Worm (Caenorhabditis elegans): ENCODE data around the gene C14C11.2.

The C14C11.2 gene

ce11 chrV:5619372-5619771 is 41.6 kb upstream of the C14C11.2 start:
- peak; percentile 58; the same call in 1 of the 2 replicates for TF ChIP-seq F33H1.4 (GFP tag; IDR thresholded peaks at IDR 0.05)
- peak; percentile 52 for TF ChIP-seq xnd-1 (tag; optimal IDR thresholded peaks at IDR 0.05)
- peak; percentile 89 for TF ChIP-seq lsl-1 (GFP tag; optimal IDR thresholded peaks at IDR 0.05)
- TF ChIP-seq madf-8 (GFP tag; conservative IDR thresholded peaks at IDR 0.05), result peak; percentile 22; the same call in 1 of the 2 replicates
- TF ChIP-seq lin-54 (GFP tag; optimal IDR thresholded peaks at IDR 0.05), result peak; percentile 58
- TF ChIP-seq sea-2 (GFP tag; IDR thresholded peaks at IDR 0.05), result no peak
- peak; percentile 14 for TF ChIP-seq ztf-18 (tag; optimal IDR thresholded peaks at IDR 0.05)
- peak; percentile 86 for TF ChIP-seq mcd-1 (GFP tag; IDR thresholded peaks at IDR 0.05)
- TF ChIP-seq efl-1 (GFP tag; optimal IDR thresholded peaks at IDR 0.05), result peak; percentile 47
- peak; percentile 31 for TF ChIP-seq tbp1 (GFP tag; optimal IDR thresholded peaks at IDR 0.05)
- no peak for TF ChIP-seq atf-7 (tag; optimal IDR thresholded peaks at IDR 0.05)
- TF ChIP-seq ceh-91 (GFP tag; IDR thresholded peaks at IDR 0.05), result peak; percentile 72
- TF ChIP-seq ceh-58 (GFP tag; IDR thresholded peaks at IDR 0.05), result no peak
- peak; percentile 63 for TF ChIP-seq madf-6 (GFP tag; IDR thresholded peaks at IDR 0.05)
- TF ChIP-seq snpc-4 (GFP tag; optimal IDR thresholded peaks at IDR 0.05), result no peak
- peak in 1 of 4 experiments; percentile 7 for TF ChIP-seq snpc-4 (tag; optimal IDR thresholded peaks at IDR 0.05)
- TF ChIP-seq lir-1 (GFP tag; conservative IDR thresholded peaks at IDR 0.05), result no peak
- peak; percentile 67 for TF ChIP-seq D2030.7 (GFP tag; IDR thresholded peaks at IDR 0.05)

DNA sequence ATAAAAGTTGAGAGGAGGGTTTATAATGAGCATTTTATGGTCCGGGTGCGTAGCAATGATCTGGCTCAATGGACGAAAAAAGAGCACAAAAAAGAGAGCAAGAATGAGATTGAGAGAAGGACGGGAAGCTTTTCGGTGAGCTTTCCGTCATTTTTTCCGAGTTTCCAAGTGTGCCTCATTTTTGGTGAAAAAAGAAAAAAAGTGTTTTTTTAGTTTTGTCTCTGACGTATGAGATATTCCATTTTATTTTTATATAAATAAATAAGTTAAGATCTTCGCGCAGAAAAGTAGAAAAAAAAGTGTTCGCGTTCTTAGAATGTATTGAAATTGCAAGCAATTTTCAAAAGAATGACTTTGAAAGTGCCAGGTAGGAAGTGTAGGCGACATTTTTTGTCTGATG is 40.9 kb upstream of the C14C11.2 start, which contains the start of gene memb-2:
Gene memb-2 (minus strand): TSS at position 101 of the 400 bp plus-strand sequence.
- TF ChIP-seq repo-1 (tag; optimal IDR thresholded peaks at IDR 0.05), result no peak
- TF ChIP-seq bed-2 (GFP tag; IDR thresholded peaks at IDR 0.05), result no peak
- TF ChIP-seq attf-5 (GFP tag; optimal IDR thresholded peaks at IDR 0.05), result no peak
- TF ChIP-seq tbp1 (GFP tag; optimal IDR thresholded peaks at IDR 0.05), result no peak
- TF ChIP-seq tlf-1 (GFP tag; optimal IDR thresholded peaks at IDR 0.05), result no peak
- TF ChIP-seq T26A5.8 (tag; optimal IDR thresholded peaks at IDR 0.05), result no peak
- no peak for TF ChIP-seq F23B12.7 (tag; optimal IDR thresholded peaks at IDR 0.05; ENCODE audit: insufficient read depth)
- no peak for TF ChIP-seq bed-1 (GFP tag; IDR thresholded peaks at IDR 0.05)
- TF ChIP-seq nhr-179 (tag; optimal IDR thresholded peaks at IDR 0.05), result no peak

- TF ChIP-seq mxl-1 (tag; optimal IDR thresholded peaks at IDR 0.05) (no peak), bed-2 (GFP tag; IDR thresholded peaks at IDR 0.05) (no peak)
These were observed 39.6 kb upstream of the C14C11.2 start, which contains the start of gene M03E7.1 for ce11 chrV:5621390-5621789. TSS of gene M03E7.1 (plus strand) at chrV:5621690.

- no peak for TF ChIP-seq zim-3 (tag; optimal IDR thresholded peaks at IDR 0.05)
- no peak for TF ChIP-seq aptf-2 (GFP tag; conservative IDR thresholded peaks at IDR 0.05)
- peak; percentile 17 for TF ChIP-seq K12H6.12 (tag; optimal IDR thresholded peaks at IDR 0.05)
These were observed 32.9 kb upstream of the C14C11.2 start for ce11 chrV:5628014-5628413.

DNA sequence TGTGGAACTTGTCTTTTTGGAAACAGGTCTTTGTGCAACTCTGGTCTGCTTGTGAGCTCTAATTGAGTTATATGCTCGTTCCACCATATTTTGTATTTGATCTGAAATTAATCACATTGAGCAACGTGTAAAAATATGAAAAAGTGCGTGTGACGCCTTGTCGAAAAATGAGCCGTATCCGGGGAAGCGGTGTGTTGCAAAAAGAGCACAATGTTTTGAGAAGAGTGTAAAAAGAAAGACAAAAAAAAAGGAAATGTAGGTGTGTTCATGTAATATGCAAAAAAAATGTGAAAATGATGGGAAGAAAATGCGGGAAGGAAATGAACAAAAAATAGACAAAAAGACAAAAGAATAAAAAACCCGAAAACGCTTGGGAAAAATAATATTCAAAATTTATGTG is 30.2 kb upstream of the C14C11.2 start, which contains the start of gene acy-4:
Gene acy-4 (minus strand): TSS at position 101 of the 400 bp plus-strand sequence.
- TF ChIP-seq dox-1 (GFP tag; IDR thresholded peaks at IDR 0.05), result no peak
- TF ChIP-seq egl-18 (GFP tag; IDR thresholded peaks at IDR 0.05), result no peak
- TF ChIP-seq B0035.1 (tag; optimal IDR thresholded peaks at IDR 0.05), result no peak
- TF ChIP-seq rcor-1 (GFP tag; IDR thresholded peaks at IDR 0.05), result no peak
- no peak for TF ChIP-seq ztf-25 (GFP tag; IDR thresholded peaks at IDR 0.05)
- no peak for TF ChIP-seq sea-2 (GFP tag; IDR thresholded peaks at IDR 0.05)
- TF ChIP-seq dpff-1 (tag; optimal IDR thresholded peaks at IDR 0.05), result no peak
- TF ChIP-seq ceh-79 (tag; optimal IDR thresholded peaks at IDR 0.05), result no peak

All from whole organism, young adult.